Worm (Caenorhabditis elegans) whole organism, late embryonic: Measurements from ENCODE around the gene F14D2.7.
A peak's percentile ranks its signal among the peaks of the same experiment; 100 is the strongest.

Experiments
- F13H6.1 ChIP-seq: sonication (generic microtip); optimal IDR thresholded peaks from 2 replicates; lab custom pipeline; 2016; ENCODE audit warnings: missing genetic modification characterization, missing compliant biosample characterization
- ama-1 ChIP-seq: fragments of 150-350 bp; optimal IDR thresholded peaks from 2 replicates; lab custom pipeline; 2014
- elt-2 ChIP-seq: sonication (generic microtip); optimal IDR thresholded peaks from 2 replicates; lab custom pipeline; 2016; ENCODE audit warnings: missing genetic modification reagents, missing genetic modification characterization, missing compliant biosample characterization
- ets-4 ChIP-seq: sonication (generic microtip); optimal IDR thresholded peaks from 2 replicates; lab custom pipeline; 2016; ENCODE audit warnings: missing genetic modification characterization, missing compliant biosample characterization
- eyg-1 ChIP-seq: sonication (generic microtip); optimal IDR thresholded peaks from 2 replicates; lab custom pipeline; 2016; ENCODE audit warnings: missing genotype, missing genetic modification characterization, missing compliant biosample characterization
- hlh-13 ChIP-seq: fragments of 200-800 bp; sonication (Bioruptor generic); optimal IDR thresholded peaks from 2 replicates; lab custom pipeline; 2018; ENCODE audit warnings: mild to moderate bottlenecking, missing genetic modification characterization, missing compliant biosample characterization
- hlh-8 ChIP-seq: sonication (generic microtip); optimal IDR thresholded peaks from 2 replicates; lab custom pipeline; 2016; ENCODE audit warnings: missing genotype, missing genetic modification characterization, missing compliant biosample characterization
- lin-11 ChIP-seq: fragments of 200-800 bp; sonication (Bioruptor generic); optimal IDR thresholded peaks from 2 replicates; lab custom pipeline; 2018; ENCODE audit warnings: mild to moderate bottlenecking, missing genetic modification characterization, missing compliant biosample characterization
- nhr-11 ChIP-seq: fragments of 150-350 bp; optimal IDR thresholded peaks from 2 replicates; lab custom pipeline; 2014; ENCODE audit warnings: missing biosample characterization, missing genetic modification characterization
- pag-3 ChIP-seq: sonication (generic microtip); optimal IDR thresholded peaks from 2 replicates; lab custom pipeline; 2016; ENCODE audit warnings: missing compliant biosample characterization, missing genetic modification characterization, borderline replicate concordance
- tbx-7 ChIP-seq: sonication (generic microtip); optimal IDR thresholded peaks from 2 replicates; lab custom pipeline; 2016; ENCODE audit warnings: missing genotype, missing genetic modification characterization, missing compliant biosample characterization
- unc-3 ChIP-seq, 2 experiments: fragments of 200-800 bp in 1 of 2; sonication (Bioruptor generic) in 1 of 2; sonication (generic microtip) in 1 of 2; conservative IDR thresholded peaks in 1 of 2; optimal IDR thresholded peaks in 1 of 2; 2 replicates each; pipeline versions ENCODE4 v1.3.6 to Lab custom; 2016 to 2022; ENCODE audit warnings: missing compliant biosample characterization in 2 of 2, missing genetic modification characterization in 2 of 2, missing genetic modification reagents in 1 of 2
- unc-42 ChIP-seq: sonication (generic microtip); optimal IDR thresholded peaks from 2 replicates; lab custom pipeline; 2016; ENCODE audit warnings: missing genotype, missing genetic modification characterization, missing compliant biosample characterization
- zip-5 ChIP-seq: sonication (generic microtip); optimal IDR thresholded peaks from 2 replicates; lab custom pipeline; 2016; ENCODE audit warnings: missing genetic modification characterization, missing compliant biosample characterization

DNA sequence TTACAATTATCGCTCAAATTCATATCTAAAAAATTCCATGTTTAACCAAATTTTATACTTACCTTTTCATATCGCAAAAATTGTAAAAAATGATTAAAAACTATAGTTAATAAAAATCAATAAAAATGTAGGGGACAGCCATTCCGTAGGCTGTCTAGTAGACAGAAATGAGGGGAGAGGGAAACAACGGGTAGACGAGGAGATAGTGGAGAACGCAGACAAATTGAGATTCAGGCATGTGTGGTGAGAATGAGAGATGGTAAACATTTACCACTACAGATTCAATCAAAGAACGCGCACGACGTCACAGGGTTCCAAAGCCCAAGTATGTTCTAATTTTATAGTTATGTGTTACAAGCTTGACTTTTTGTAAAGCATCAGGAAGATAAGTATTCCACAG is 34.9 kb downstream of the F14D2.7 start:
- TF ChIP-seq zip-5 (tag; lab: Kevin White, UChicago) = no peak
- TF ChIP-seq unc-42 = no peak
- TF ChIP-seq hlh-13 (GFP tag; lab: Kevin White, UChicago) = no peak
- TF ChIP-seq pag-3 (tag; lab: Kevin White, UChicago) = no peak
- TF ChIP-seq F13H6.1 (tag; lab: Kevin White, UChicago) = no peak
- no peak for TF ChIP-seq eyg-1
- TF ChIP-seq ama-1 (lab: Kevin White, UChicago) = peak; percentile 4
- TF ChIP-seq nhr-11 (tag; lab: Kevin White, UChicago) = no peak
- TF ChIP-seq hlh-8 (tag; lab: Kevin White, UChicago) = no peak
- no peak for TF ChIP-seq elt-2 (tag; lab: Kevin White, UChicago)
- no peak for TF ChIP-seq lin-11
- TF ChIP-seq tbx-7 (tag; lab: Kevin White, UChicago) = no peak
- TF ChIP-seq ets-4 (tag; lab: Kevin White, UChicago) = no peak
- TF ChIP-seq unc-3 (GFP tag; conservative IDR thresholded peaks at IDR 0.05; lab: Robert Waterston, UW) = no peak
- TF ChIP-seq unc-3 (tag; optimal IDR thresholded peaks at IDR 0.05; lab: Kevin White, UChicago) = no peak
